Worm (Caenorhabditis elegans) whole organism, midembryonic: ENCODE results near the gene Y25C1A.7.

ENCODE experiments used
- T22C8.4 ChIP-seq: fragments of 200-800 bp; sonication (Bioruptor generic); IDR thresholded peaks from 2 replicates; pipeline ENCODE4 v1.3.6; 2022; ENCODE audit warnings: missing genetic modification characterization, missing compliant biosample characterization
- cog-1 ChIP-seq: sonication (generic microtip); optimal IDR thresholded peaks from 2 replicates; lab custom pipeline; 2016; ENCODE audit warnings: missing genetic modification characterization, missing compliant biosample characterization
- flt-1 ChIP-seq: fragments of 200-800 bp; sonication (Bioruptor generic); IDR thresholded peaks from 2 replicates; pipeline ENCODE4 v1.3.6; 2022; ENCODE audit warnings: missing genetic modification characterization, missing compliant biosample characterization
- klf-2 ChIP-seq: fragments of 200-800 bp; sonication (Bioruptor generic); conservative IDR thresholded peaks from 2 replicates; pipeline ENCODE4 v1.3.6; 2022; ENCODE audit warnings: missing genetic modification reagents, missing genetic modification characterization, missing compliant biosample characterization
- med-1 ChIP-seq: sonication (generic microtip); optimal IDR thresholded peaks from 2 replicates; lab custom pipeline; 2017; ENCODE audit warnings: missing genetic modification characterization, mild to moderate bottlenecking, missing compliant biosample characterization, antibody characterized with exemption, missing genetic modification reagents; ENCODE audit not compliant: insufficient read depth
- ref-1 ChIP-seq: fragments of 200-800 bp; sonication (Bioruptor generic); conservative IDR thresholded peaks from 2 replicates; pipeline ENCODE4 v1.3.6; 2022; ENCODE audit warnings: missing genetic modification reagents, missing genetic modification characterization, missing compliant biosample characterization
- tab-1 ChIP-seq: fragments of 200-800 bp; sonication (Bioruptor generic); IDR thresholded peaks from 2 replicates; pipeline ENCODE4 v1.3.6; 2022; ENCODE audit warnings: missing genetic modification characterization, missing compliant biosample characterization
- ztf-23 ChIP-seq: fragments of 200-800 bp; sonication (Bioruptor generic); IDR thresholded peaks from 2 replicates; pipeline ENCODE4 v1.3.6; 2022; ENCODE audit warnings: missing genetic modification reagents, missing genetic modification characterization, missing compliant biosample characterization

DNA sequence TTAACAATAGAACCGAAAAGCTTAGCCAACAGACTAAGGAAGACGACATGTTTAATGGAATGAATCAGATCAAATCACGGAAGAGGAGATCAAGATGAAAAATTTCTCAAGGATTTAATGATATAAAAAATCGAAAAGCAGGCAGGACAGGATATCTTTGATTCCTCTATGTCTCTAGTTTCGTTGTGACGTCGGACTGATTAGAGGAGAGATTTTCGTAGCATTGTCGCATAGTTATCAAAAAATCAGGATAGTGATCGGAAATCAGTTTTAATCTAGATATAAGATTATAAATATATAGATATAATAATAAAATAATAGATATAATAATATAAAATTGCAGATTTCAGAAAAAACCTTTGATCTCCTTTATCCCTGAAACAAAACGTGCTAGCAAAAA lies 27.5 kb downstream of the Y25C1A.7 start, which contains the start of gene B0454.8:
- TF ChIP-seq klf-2 (GFP tag; lab: Robert Waterston, UW): no peak
- no peak for TF ChIP-seq flt-1 (GFP tag; lab: Robert Waterston, UW)
- TF ChIP-seq cog-1 (tag; lab: Kevin White, UChicago): no peak
- no peak for TF ChIP-seq ref-1 (GFP tag; lab: Robert Waterston, UW)
- no peak for TF ChIP-seq ztf-23 (GFP tag; lab: Robert Waterston, UW)
- no peak for TF ChIP-seq tab-1 (GFP tag; lab: Robert Waterston, UW)
- TF ChIP-seq med-1 (GFP tag; lab: Kevin White, UChicago): no peak
- TF ChIP-seq T22C8.4: no peak
